Fruit fly (Drosophila melanogaster) whole organism, embryonic: ENCODE data around the gene CG44428.
A peak's percentile ranks its signal among the peaks of the same experiment; 100 is the strongest.

Experiments
- ATbp ChIP-seq: fragments of 200-800 bp; sonication (Bioruptor generic); optimal IDR thresholded peaks from 2 replicates; lab custom pipeline; 2017; ENCODE audit warnings: missing biosample characterization, mild to moderate bottlenecking, missing genetic modification characterization, missing genetic modification reagents
- Atf6 ChIP-seq: fragments of 200-800 bp; sonication (Bioruptor generic); IDR thresholded peaks from 2 replicates; pipeline ENCODE4 v1.3.6; 2022; ENCODE audit warnings: missing biosample characterization, missing genetic modification characterization
- Bteb2 ChIP-seq: fragments of 200-800 bp; sonication (Bioruptor generic); optimal IDR thresholded peaks from 2 replicates; lab custom pipeline; 2016; ENCODE audit warnings: missing biosample characterization, missing genetic modification characterization
- CG10321 ChIP-seq: fragments of 200-800 bp; sonication (Bioruptor generic); IDR thresholded peaks from 2 replicates; pipeline ENCODE4 v1.3.6; 2022; ENCODE audit warnings: missing biosample characterization, missing genetic modification characterization
- CG10366 ChIP-seq: fragments of 200-800 bp; sonication (Bioruptor generic); IDR thresholded peaks from 2 replicates; pipeline ENCODE4 v1.3.6; 2022; ENCODE audit warnings: missing biosample characterization, missing genetic modification characterization
- CG10959 ChIP-seq: fragments of 200-800 bp; sonication (Bioruptor generic); IDR thresholded peaks from 2 replicates; pipeline ENCODE4 v1.3.6; 2022; ENCODE audit warnings: missing biosample characterization, missing genetic modification characterization
- CG11085 ChIP-seq: fragments of 200-800 bp; sonication (Bioruptor generic); IDR thresholded peaks from 2 replicates; pipeline ENCODE4 v1.3.6; 2022; ENCODE audit warnings: missing biosample characterization, missing genetic modification characterization
- CG12104 ChIP-seq: fragments of 200-800 bp; sonication (Bioruptor generic); optimal IDR thresholded peaks from 3 replicates; lab custom pipeline; 2016; ENCODE audit warnings: missing biosample characterization, missing genetic modification characterization
- CG12236 ChIP-seq: fragments of 200-800 bp; sonication (Bioruptor generic); optimal IDR thresholded peaks from 2 replicates; lab custom pipeline; 2016; ENCODE audit warnings: missing biosample characterization, missing genetic modification characterization
- CG18599 ChIP-seq: fragments of 200-800 bp; sonication (Bioruptor generic); optimal IDR thresholded peaks from 3 replicates; lab custom pipeline; 2017; ENCODE audit warnings: missing biosample characterization, missing genetic modification characterization, mild to moderate bottlenecking, moderate library complexity, missing genetic modification reagents
- CG18764 ChIP-seq: fragments of 200-800 bp; sonication (Bioruptor generic); optimal IDR thresholded peaks from 3 replicates; lab custom pipeline; 2016; ENCODE audit warnings: missing biosample characterization, missing genetic modification characterization
- CG2199 ChIP-seq: fragments of 200-800 bp; sonication (Bioruptor generic); IDR thresholded peaks from 3 replicates; pipeline ENCODE4 v1.3.6; 2022; ENCODE audit warnings: missing biosample characterization, missing genetic modification characterization
- CG43689 ChIP-seq: fragments of 200-800 bp; sonication (Bioruptor generic); IDR thresholded peaks from 2 replicates; pipeline ENCODE4 v1.3.6; 2022; ENCODE audit warnings: missing biosample characterization, missing genetic modification characterization
- CG4820 ChIP-seq: fragments of 200-800 bp; sonication (Bioruptor generic); optimal IDR thresholded peaks from 3 replicates; lab custom pipeline; 2016; ENCODE audit warnings: missing biosample characterization, missing genetic modification characterization
- CG7556 ChIP-seq: fragments of 200-800 bp; sonication (Bioruptor generic); optimal IDR thresholded peaks from 2 replicates; lab custom pipeline; 2017; ENCODE audit warnings: missing biosample characterization, mild to moderate bottlenecking, missing genetic modification characterization
- CG8359 ChIP-seq: fragments of 200-800 bp; sonication (Bioruptor generic); optimal IDR thresholded peaks from 2 replicates; lab custom pipeline; 2017; ENCODE audit warnings: missing biosample characterization, mild to moderate bottlenecking, missing genetic modification characterization, borderline replicate concordance
- CG9437 ChIP-seq: fragments of 200-800 bp; sonication (Bioruptor generic); optimal IDR thresholded peaks from 2 replicates; lab custom pipeline; 2018; ENCODE audit warnings: missing biosample characterization, mild to moderate bottlenecking, missing genetic modification characterization
- Dek ChIP-seq: fragments of 200-800 bp; sonication (Bioruptor generic); optimal IDR thresholded peaks from 3 replicates; lab custom pipeline; 2019; ENCODE audit warnings: missing biosample characterization, mild to moderate bottlenecking, missing genetic modification characterization, moderate library complexity
- Doc3 ChIP-seq: fragments of 200-800 bp; sonication (Bioruptor generic); IDR thresholded peaks from 3 replicates; pipeline ENCODE4 v1.3.6; 2022; ENCODE audit warnings: missing biosample characterization, missing genetic modification characterization; ENCODE audit not compliant: partially characterized antibody
- E2f1 ChIP-seq: fragments of 200-800 bp; sonication (Bioruptor generic); IDR thresholded peaks from 2 replicates; pipeline ENCODE4 v1.3.6; 2022; ENCODE audit warnings: missing biosample characterization, missing genetic modification characterization
- Eip74EF ChIP-seq, 2 experiments: fragments of 200-800 bp in 1 of 2; fragments of >200 bp in 1 of 2; sonication (Bioruptor generic) in 1 of 2; optimal IDR thresholded peaks; 2 replicates each; lab custom pipeline; 2017 to 2019; ENCODE audit warnings: missing biosample characterization in 2 of 2, missing genetic modification characterization in 2 of 2, mild to moderate bottlenecking in 1 of 2, moderate library complexity in 1 of 2
- Fer2 ChIP-seq: fragments of 200-800 bp; sonication (Bioruptor generic); optimal IDR thresholded peaks from 2 replicates; lab custom pipeline; 2018; ENCODE audit warnings: missing biosample characterization, mild to moderate bottlenecking, missing genetic modification characterization, moderate library complexity
- Hmr ChIP-seq: fragments of 200-800 bp; sonication (Bioruptor generic); optimal IDR thresholded peaks from 3 replicates; lab custom pipeline; 2017; ENCODE audit warnings: mild to moderate bottlenecking, missing biosample characterization, missing genetic modification reagents, missing genetic modification characterization
- Hr78 ChIP-seq, 2 experiments: fragments of 200-800 bp in 1 of 2; fragments of >200 bp in 1 of 2; sonication (Bioruptor generic) in 1 of 2; optimal IDR thresholded peaks; 2 replicates each; lab custom pipeline; 2017 to 2019; ENCODE audit warnings: missing biosample characterization in 2 of 2, missing genetic modification characterization in 2 of 2, mild to moderate bottlenecking in 1 of 2, moderate library complexity in 1 of 2
- Meics ChIP-seq: fragments of 200-800 bp; sonication (Bioruptor generic); optimal IDR thresholded peaks from 2 replicates; lab custom pipeline; 2017; ENCODE audit warnings: missing biosample characterization, mild to moderate bottlenecking, missing genetic modification characterization
- NC2β ChIP-seq: fragments of 200-800 bp; sonication (Bioruptor generic); optimal IDR thresholded peaks from 2 replicates; lab custom pipeline; 2016; ENCODE audit warnings: missing biosample characterization, missing genetic modification characterization
- NfI ChIP-seq: fragments of 200-800 bp; sonication (Bioruptor generic); optimal IDR thresholded peaks from 3 replicates; lab custom pipeline; 2018; ENCODE audit warnings: missing biosample characterization, mild to moderate bottlenecking, missing genetic modification characterization, moderate library complexity
- Opbp ChIP-seq: fragments of 200-800 bp; sonication (Bioruptor generic); IDR thresholded peaks from 3 replicates; pipeline ENCODE4 v1.3.6; 2022; ENCODE audit warnings: missing biosample characterization, missing genetic modification characterization; ENCODE audit not compliant: partially characterized antibody
- Sox102F ChIP-seq: fragments of 200-800 bp; sonication (Bioruptor generic); optimal IDR thresholded peaks from 2 replicates; lab custom pipeline; 2018; ENCODE audit warnings: missing biosample characterization, mild to moderate bottlenecking, missing genetic modification characterization, moderate library complexity
- Spps ChIP-seq: fragments of 200-800 bp; sonication (Bioruptor generic); optimal IDR thresholded peaks from 2 replicates; lab custom pipeline; 2018; ENCODE audit warnings: missing biosample characterization, mild to moderate bottlenecking, missing genetic modification characterization
- Sry-δ ChIP-seq: fragments of 200-800 bp; sonication (Bioruptor generic); optimal IDR thresholded peaks from 2 replicates; lab custom pipeline; 2016; ENCODE audit warnings: missing biosample characterization, missing genetic modification characterization
- Xbp1 ChIP-seq: fragments of 200-800 bp; sonication (Bioruptor generic); optimal IDR thresholded peaks from 3 replicates; lab custom pipeline; 2016; ENCODE audit warnings: missing biosample characterization, mild to moderate bottlenecking, missing genetic modification characterization
- al ChIP-seq: fragments of 200-800 bp; sonication (Bioruptor generic); IDR thresholded peaks from 2 replicates; pipeline ENCODE4 v1.3.6; 2022; ENCODE audit warnings: missing biosample characterization, missing genetic modification characterization
- br ChIP-seq: fragments of >200 bp; optimal IDR thresholded peaks from 2 replicates; lab custom pipeline; 2017
- btn ChIP-seq: fragments of 200-800 bp; sonication (Bioruptor generic); optimal IDR thresholded peaks from 2 replicates; lab custom pipeline; 2016; ENCODE audit warnings: missing biosample characterization, missing genetic modification characterization
- cas ChIP-seq: fragments of 200-800 bp; sonication (Bioruptor generic); IDR thresholded peaks from 2 replicates; pipeline ENCODE4 v1.3.6; 2022; ENCODE audit warnings: missing biosample characterization, missing genetic modification characterization
- dpn ChIP-seq, 2 experiments: fragments of 200-800 bp; sonication (Bioruptor generic); optimal IDR thresholded peaks; 3 replicates each; lab custom pipeline; 2016; ENCODE audit warnings: missing biosample characterization in 2 of 2, missing genetic modification characterization in 2 of 2
- fru ChIP-seq: fragments of >200 bp; optimal IDR thresholded peaks from 2 replicates; lab custom pipeline; 2017
- gro ChIP-seq: fragments of 200-800 bp; sonication (Bioruptor generic); optimal IDR thresholded peaks from 2 replicates; lab custom pipeline; 2016; ENCODE audit warnings: missing biosample characterization, missing genetic modification characterization
- pb ChIP-seq: fragments of 200-800 bp; sonication (Bioruptor generic); optimal IDR thresholded peaks from 3 replicates; lab custom pipeline; 2016; ENCODE audit warnings: missing biosample characterization, missing genetic modification characterization
- pum ChIP-seq: fragments of 200-800 bp; sonication (Bioruptor generic); optimal IDR thresholded peaks from 2 replicates; lab custom pipeline; 2016; ENCODE audit warnings: missing biosample characterization, missing genetic modification characterization
- ro ChIP-seq: fragments of 200-800 bp; sonication (Bioruptor generic); IDR thresholded peaks from 2 replicates; pipeline ENCODE4 v1.3.6; 2022; ENCODE audit warnings: missing biosample characterization, missing genetic modification characterization
- row ChIP-seq: fragments of 200-800 bp; sonication (Bioruptor generic); IDR thresholded peaks from 3 replicates; pipeline ENCODE4 v1.3.6; 2022; ENCODE audit warnings: missing biosample characterization, missing genetic modification characterization
- sima ChIP-seq: fragments of 200-800 bp; sonication (Bioruptor generic); optimal IDR thresholded peaks from 2 replicates; lab custom pipeline; 2016; ENCODE audit warnings: missing biosample characterization, missing genetic modification characterization
- so ChIP-seq: fragments of 200-800 bp; sonication (Bioruptor generic); IDR thresholded peaks from 3 replicates; pipeline ENCODE4 v1.3.6; 2022; ENCODE audit warnings: missing biosample characterization, missing genetic modification characterization
- sr ChIP-seq: fragments of 200-800 bp; sonication (Bioruptor generic); IDR thresholded peaks from 3 replicates; pipeline ENCODE4 v1.3.6; 2022; ENCODE audit warnings: missing biosample characterization, missing genetic modification characterization
- tio ChIP-seq: fragments of 200-800 bp; sonication (Bioruptor generic); optimal IDR thresholded peaks from 2 replicates; lab custom pipeline; 2017; ENCODE audit warnings: missing biosample characterization, missing genetic modification characterization, inconsistent platforms
- trh ChIP-seq: fragments of 200-800 bp; sonication (Bioruptor generic); optimal IDR thresholded peaks from 2 replicates; lab custom pipeline; 2016; ENCODE audit warnings: missing biosample characterization, missing genetic modification characterization
- unpg ChIP-seq: fragments of 200-800 bp; sonication (Bioruptor generic); optimal IDR thresholded peaks from 3 replicates; lab custom pipeline; 2018; ENCODE audit warnings: missing biosample characterization, mild to moderate bottlenecking, missing genetic modification characterization, moderate library complexity
- vfl ChIP-seq: fragments of 200-800 bp; sonication (Bioruptor generic); optimal IDR thresholded peaks from 2 replicates; lab custom pipeline; 2016; ENCODE audit warnings: missing biosample characterization, missing genetic modification characterization
- vnd ChIP-seq: fragments of 200-800 bp; sonication (Bioruptor generic); IDR thresholded peaks from 3 replicates; pipeline ENCODE4 v1.3.6; 2022; ENCODE audit warnings: missing biosample characterization, missing genetic modification characterization; ENCODE audit not compliant: partially characterized antibody
- zfh2 ChIP-seq: fragments of 200-800 bp; sonication (Bioruptor generic); optimal IDR thresholded peaks from 2 replicates; lab custom pipeline; 2016; ENCODE audit warnings: missing biosample characterization, missing genetic modification characterization

CG44428 gene

DNA sequence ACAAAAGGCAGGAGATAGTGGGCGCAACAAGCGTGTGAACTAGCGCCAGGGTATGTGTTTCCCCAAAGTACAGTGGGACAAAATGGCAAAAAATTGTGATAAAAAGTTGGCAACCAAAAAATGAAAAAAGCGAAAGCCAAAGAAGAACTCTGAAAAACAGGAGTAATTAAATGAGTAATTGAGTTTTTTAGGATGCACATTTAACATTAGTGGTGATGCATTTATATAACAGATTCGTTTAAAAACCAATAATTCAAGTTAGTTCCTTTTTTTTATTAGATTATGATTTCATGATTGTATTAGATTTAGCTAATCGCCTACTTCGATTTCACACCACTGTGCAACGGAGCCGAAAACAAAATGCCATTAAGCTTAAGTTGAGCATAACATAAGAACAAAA lies 42.3 kb upstream of the CG44428 start (continued):
- TF ChIP-seq Bteb2 (GFP tag; lab: Kevin White, UChicago) = peak; percentile 42
- TF ChIP-seq dpn (GFP tag; optimal IDR thresholded peaks at IDR 0.05; lab: Kevin White, UChicago) = peak; percentile 58 to 60
- TF ChIP-seq CG12236 (GFP tag; lab: Kevin White, UChicago) = no peak
- TF ChIP-seq CG12104 (GFP tag; lab: Kevin White, UChicago) = peak; percentile 9
- no peak for TF ChIP-seq vnd
- TF ChIP-seq vfl (GFP tag; lab: Kevin White, UChicago) = no peak
- TF ChIP-seq btn (GFP tag; lab: Kevin White, UChicago) = no peak
- TF ChIP-seq ATbp = peak; percentile 48
- no peak for TF ChIP-seq Opbp
- no peak for TF ChIP-seq br
- TF ChIP-seq al (GFP tag; lab: Robert Waterston, UW) = peak; percentile 30; the same call in 1 of the 2 replicates
- TF ChIP-seq CG10959 = no peak
- TF ChIP-seq CG7556 (GFP tag; lab: Kevin White, UChicago) = peak; percentile 73
- TF ChIP-seq sr (GFP tag; lab: Robert Waterston, UW) = no peak
- peak; percentile 52 for TF ChIP-seq CG4820 (GFP tag; lab: Kevin White, UChicago)
- no peak for TF ChIP-seq CG43689 (GFP tag; lab: Robert Waterston, UW)
- peak; percentile 14 for TF ChIP-seq zfh2
- peak; percentile 0 for TF ChIP-seq NC2β
- TF ChIP-seq CG18764 (GFP tag; lab: Kevin White, UChicago) = no peak
- TF ChIP-seq trh (GFP tag; lab: Kevin White, UChicago) = no peak
- peak; percentile 49 for TF ChIP-seq Hmr
- no peak for TF ChIP-seq fru (lab: Kevin White, UChicago)
- peak; percentile 65 for TF ChIP-seq unpg (GFP tag; lab: Kevin White, UChicago)
- TF ChIP-seq CG8359 (GFP tag; lab: Kevin White, UChicago) = peak; percentile 32
- no peak for TF ChIP-seq cas (GFP tag; lab: Robert Waterston, UW)
- peak; percentile 49 for TF ChIP-seq E2f1 (GFP tag; lab: Robert Waterston, UW)
- peak; percentile 56 for TF ChIP-seq row (GFP tag; lab: Robert Waterston, UW)
- TF ChIP-seq CG10321 = no peak
- peak; percentile 49; the same call in 1 of the 2 replicates for TF ChIP-seq Atf6
- TF ChIP-seq Meics (GFP tag; lab: Kevin White, UChicago) = peak; percentile 60
- no peak for TF ChIP-seq CG11085 (GFP tag; lab: Robert Waterston, UW)
- TF ChIP-seq NfI (GFP tag; lab: Kevin White, UChicago) = peak; percentile 45
- TF ChIP-seq CG9437 = peak; percentile 45
- peak; percentile 60 for TF ChIP-seq tio (GFP tag; lab: Kevin White, UChicago)
- TF ChIP-seq Eip74EF (GFP tag; optimal IDR thresholded peaks at IDR 0.05; lab: Kevin White, UChicago) = peak in 1 of 2 experiments; percentile 35
- TF ChIP-seq Doc3 (GFP tag; lab: Robert Waterston, UW) = no peak
- TF ChIP-seq ro (GFP tag; lab: Robert Waterston, UW) = no peak
- no peak for TF ChIP-seq CG2199 (GFP tag; lab: Robert Waterston, UW)
- peak; percentile 42 for TF ChIP-seq pum (GFP tag; lab: Kevin White, UChicago)
- TF ChIP-seq pb = peak; percentile 26
- 0 out of 3 replicates have a peak, but pooled peaks have one; percentile 42 for TF ChIP-seq so (GFP tag; lab: Robert Waterston, UW)
- TF ChIP-seq gro = no peak
- TF ChIP-seq CG10366 (GFP tag; lab: Robert Waterston, UW) = peak; percentile 43
- peak; percentile 74 for TF ChIP-seq Sox102F (GFP tag; lab: Kevin White, UChicago)
- TF ChIP-seq Spps = peak; percentile 32
- peak; percentile 60 for TF ChIP-seq Xbp1 (GFP tag; lab: Kevin White, UChicago)
- peak; percentile 53 for TF ChIP-seq CG18599 (GFP tag; lab: Kevin White, UChicago)
- TF ChIP-seq Hr78 (GFP tag; optimal IDR thresholded peaks at IDR 0.05; lab: Kevin White, UChicago) = no peak
- no peak for TF ChIP-seq Fer2 (tag; lab: Kevin White, UChicago)
- TF ChIP-seq Sry-δ (GFP tag; lab: Kevin White, UChicago) = peak; percentile 6
- no peak for TF ChIP-seq Dek
- no peak for TF ChIP-seq sima
